Worm (Caenorhabditis elegans): Measurements from ENCODE around the gene VM106R.1.

DNA sequence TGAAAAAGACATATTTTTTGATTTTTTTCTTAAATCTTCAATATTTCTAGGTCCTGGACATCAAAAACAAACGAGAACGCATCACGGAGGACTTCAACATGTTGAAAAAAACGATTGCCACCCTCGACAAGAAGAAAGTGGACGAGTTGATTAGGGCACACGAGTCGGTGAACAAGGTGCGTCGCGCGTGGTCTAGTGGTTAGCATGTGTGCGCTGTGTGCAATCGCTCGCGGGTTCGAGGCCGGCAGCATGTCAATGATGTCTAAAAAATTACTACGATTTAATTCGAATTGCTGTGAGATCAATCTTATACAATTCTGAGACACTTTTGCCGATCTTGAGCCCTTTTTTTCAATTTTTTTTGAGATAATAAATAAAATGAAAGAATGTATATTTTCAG is 11.1 kb upstream of the VM106R.1 start:
- peak; percentile 83 for TF ChIP-seq pha-4 (tag; optimal IDR thresholded peaks at IDR 0.05)
- TF ChIP-seq unc-39 (tag; optimal IDR thresholded peaks at IDR 0.05) = peak; percentile 43
- no peak for TF ChIP-seq nhr-76 (tag; optimal IDR thresholded peaks at IDR 0.05)

All from whole organism, mixed stage, embryonic.